Worm (Caenorhabditis elegans) whole organism, L1 larva: ENCODE data around the gene mrps-18C.

Experiments used
- C04F5.9 ChIP-seq: sonication (generic microtip); optimal IDR thresholded peaks from 2 replicates; lab custom pipeline; 2016; ENCODE audit warnings: missing genetic modification characterization, missing compliant biosample characterization
- ama-1 ChIP-seq: fragments of 150-350 bp; optimal IDR thresholded peaks from 2 replicates; lab custom pipeline; 2014
- blmp-1 ChIP-seq: fragments of 150-350 bp; optimal IDR thresholded peaks from 2 replicates; lab custom pipeline; 2014; ENCODE audit warnings: missing biosample characterization, missing genetic modification characterization
- ceh-63 ChIP-seq: fragments of 200-800 bp; sonication (Bioruptor generic); optimal IDR thresholded peaks from 2 replicates; lab custom pipeline; 2018; ENCODE audit warnings: mild to moderate bottlenecking, missing genetic modification characterization, missing compliant biosample characterization
- ceh-8 ChIP-seq: fragments of 200-800 bp; sonication (Bioruptor generic); optimal IDR thresholded peaks from 2 replicates; lab custom pipeline; 2018; ENCODE audit warnings: mild to moderate bottlenecking, missing genetic modification characterization, moderate library complexity, missing compliant biosample characterization
- ceh-82 ChIP-seq, 3 experiments: fragments of 150-350 bp in 1 of 3; sonication (generic microtip) in 2 of 3; optimal IDR thresholded peaks; 2 replicates each; lab custom pipeline; 2014 to 2017; ENCODE audit warnings: missing biosample characterization in 3 of 3, missing genetic modification characterization in 3 of 3
- ceh-88 ChIP-seq: fragments of 200-800 bp; sonication (Bioruptor generic); IDR thresholded peaks from 2 replicates; pipeline ENCODE4 v1.3.6; 2022; ENCODE audit warnings: missing genetic modification characterization, missing compliant biosample characterization
- ces-1 ChIP-seq: fragments of 150-350 bp; optimal IDR thresholded peaks from 2 replicates; lab custom pipeline; 2014; ENCODE audit warnings: missing biosample characterization, missing genetic modification reagents, missing genetic modification characterization
- dpl-1 ChIP-seq, 3 experiments: fragments of 150-350 bp in 2 of 3; sonication (generic microtip) in 1 of 3; optimal IDR thresholded peaks; 2 replicates each; lab custom pipeline; 2014 to 2017; ENCODE audit warnings: missing biosample characterization in 3 of 3, missing genetic modification characterization in 3 of 3, missing genetic modification reagents in 3 of 3
- dsc-1 ChIP-seq: sonication (generic microtip); optimal IDR thresholded peaks from 2 replicates; lab custom pipeline; 2016; ENCODE audit warnings: mild to moderate bottlenecking, missing genetic modification characterization, missing compliant biosample characterization
- efl-1 ChIP-seq, 4 experiments: fragments of 150-350 bp; optimal IDR thresholded peaks in 3 of 4; peaks in 1 of 4; 1 replicate in 1 of 4; 2 replicates in 3 of 4; lab custom pipeline; 2014; ENCODE audit warnings: missing biosample characterization in 2 of 4, missing genetic modification characterization in 2 of 4, missing genetic modification reagents in 2 of 4
- elt-2 ChIP-seq: sonication (generic microtip); optimal IDR thresholded peaks from 2 replicates; lab custom pipeline; 2016; ENCODE audit warnings: missing genetic modification characterization, mild to moderate bottlenecking, inconsistent platforms, missing compliant biosample characterization, missing genetic modification reagents
- fkh-4 ChIP-seq: sonication (generic microtip); optimal IDR thresholded peaks from 2 replicates; lab custom pipeline; 2016; ENCODE audit warnings: missing compliant biosample characterization, missing genetic modification characterization, borderline replicate concordance
- fkh-8 ChIP-seq: sonication (generic microtip); optimal IDR thresholded peaks from 2 replicates; lab custom pipeline; 2016; ENCODE audit warnings: mild to moderate bottlenecking, missing genetic modification characterization, missing compliant biosample characterization
- grh-1 ChIP-seq: fragments of 200-800 bp; sonication (Bioruptor generic); IDR thresholded peaks from 2 replicates; pipeline ENCODE4 v1.3.6; 2022; ENCODE audit warnings: missing genetic modification reagents, missing genetic modification characterization, missing compliant biosample characterization
- hlh-17 ChIP-seq: fragments of 200-800 bp; sonication (Bioruptor generic); optimal IDR thresholded peaks from 2 replicates; lab custom pipeline; 2018; ENCODE audit warnings: missing genetic modification characterization, mild to moderate bottlenecking, missing compliant biosample characterization, moderate library complexity, borderline replicate concordance
- irx-1 ChIP-seq: sonication (generic microtip); optimal IDR thresholded peaks from 2 replicates; lab custom pipeline; 2016; ENCODE audit warnings: missing genetic modification characterization, missing compliant biosample characterization
- lin-13 ChIP-seq: fragments of 150-350 bp; optimal IDR thresholded peaks from 2 replicates; lab custom pipeline; 2014; ENCODE audit warnings: missing biosample characterization, missing genetic modification reagents, missing genetic modification characterization
- lin-14 ChIP-seq: fragments of 200-800 bp; sonication (Bioruptor generic); optimal IDR thresholded peaks from 2 replicates; lab custom pipeline; 2018; ENCODE audit warnings: mild to moderate bottlenecking, missing genetic modification characterization, moderate library complexity, missing compliant biosample characterization
- lin-15B ChIP-seq: fragments of 150-350 bp; sonication (generic microtip); optimal IDR thresholded peaks from 3 replicates; lab custom pipeline; 2014; ENCODE audit warnings: missing biosample characterization, missing genetic modification characterization
- lir-3 ChIP-seq: sonication (generic microtip); optimal IDR thresholded peaks from 2 replicates; lab custom pipeline; 2016; ENCODE audit warnings: mild to moderate bottlenecking, missing genetic modification characterization, moderate library complexity, missing compliant biosample characterization; ENCODE audit not compliant: poor library complexity
- lsy-2 ChIP-seq, 2 experiments: fragments of 150-350 bp; optimal IDR thresholded peaks; 2 replicates each; lab custom pipeline; 2014; ENCODE audit warnings: missing biosample characterization in 2 of 2, missing genetic modification characterization in 2 of 2
- mdl-1 ChIP-seq, 2 experiments: fragments of 150-350 bp; optimal IDR thresholded peaks; 2 replicates each; lab custom pipeline; 2014 to 2017; ENCODE audit warnings: missing biosample characterization in 2 of 2, missing genetic modification characterization in 2 of 2, inconsistent platforms in 1 of 2
- mef-2 ChIP-seq: fragments of 150-350 bp; optimal IDR thresholded peaks from 2 replicates; lab custom pipeline; 2014; ENCODE audit warnings: missing biosample characterization, missing genetic modification characterization
- mep-1 ChIP-seq: fragments of 150-350 bp; optimal IDR thresholded peaks from 2 replicates; lab custom pipeline; 2014; ENCODE audit warnings: missing biosample characterization, missing genetic modification characterization
- nhr-11 ChIP-seq: fragments of 150-350 bp; optimal IDR thresholded peaks from 2 replicates; lab custom pipeline; 2014; ENCODE audit warnings: missing biosample characterization, missing genetic modification characterization
- nhr-12 ChIP-seq: sonication (generic microtip); optimal IDR thresholded peaks from 2 replicates; lab custom pipeline; 2017; ENCODE audit warnings: missing biosample characterization, missing genetic modification characterization
- nhr-19 ChIP-seq: fragments of 200-800 bp; sonication (Bioruptor generic); conservative IDR thresholded peaks from 2 replicates; pipeline ENCODE4 v1.3.6; 2022; ENCODE audit warnings: missing genetic modification characterization, missing compliant biosample characterization
- nhr-28 ChIP-seq: fragments of 150-350 bp; optimal IDR thresholded peaks from 2 replicates; lab custom pipeline; 2014; ENCODE audit warnings: missing biosample characterization, missing genetic modification characterization
- nhr-47 ChIP-seq: sonication (generic microtip); optimal IDR thresholded peaks from 2 replicates; lab custom pipeline; 2016; ENCODE audit warnings: mild to moderate bottlenecking, missing genetic modification characterization, moderate library complexity, missing compliant biosample characterization
- pag-3 ChIP-seq: sonication (generic microtip); optimal IDR thresholded peaks from 2 replicates; lab custom pipeline; 2017; ENCODE audit warnings: missing genetic modification characterization, mild to moderate bottlenecking, missing compliant biosample characterization, antibody characterized with exemption, borderline replicate concordance; ENCODE audit not compliant: insufficient read depth
- pqm-1 ChIP-seq: sonication (generic microtip); optimal IDR thresholded peaks from 3 replicates; lab custom pipeline; 2017; ENCODE audit warnings: missing biosample characterization, missing genetic modification characterization
- skn-1 ChIP-seq: fragments of 150-350 bp; optimal IDR thresholded peaks from 2 replicates; lab custom pipeline; 2014; ENCODE audit warnings: missing biosample characterization, missing genetic modification characterization
- snu-23 ChIP-seq: sonication (generic microtip); optimal IDR thresholded peaks from 2 replicates; lab custom pipeline; 2016; ENCODE audit warnings: missing genetic modification characterization, missing compliant biosample characterization
- sox-4 ChIP-seq: sonication (generic microtip); optimal IDR thresholded peaks from 2 replicates; lab custom pipeline; 2016; ENCODE audit warnings: missing genetic modification characterization, missing compliant biosample characterization
- sptf-1 ChIP-seq: fragments of 150-350 bp; optimal IDR thresholded peaks from 2 replicates; lab custom pipeline; 2014; ENCODE audit warnings: missing biosample characterization, missing genetic modification characterization
- swsn-7 ChIP-seq: sonication (generic microtip); optimal IDR thresholded peaks from 2 replicates; lab custom pipeline; 2016; ENCODE audit warnings: missing genetic modification characterization, missing compliant biosample characterization
- tbx-2 ChIP-seq: sonication (generic microtip); optimal IDR thresholded peaks from 2 replicates; lab custom pipeline; 2016; ENCODE audit warnings: missing genetic modification characterization, missing compliant biosample characterization
- unc-98 ChIP-seq: fragments of 200-800 bp; sonication (Bioruptor generic); IDR thresholded peaks from 2 replicates; pipeline ENCODE4 v1.3.6; 2022; ENCODE audit warnings: missing genetic modification characterization, missing compliant biosample characterization
- zip-4 ChIP-seq: fragments of 200-800 bp; sonication (Bioruptor generic); optimal IDR thresholded peaks from 2 replicates; lab custom pipeline; 2018; ENCODE audit warnings: mild to moderate bottlenecking, missing genetic modification characterization, moderate library complexity, missing compliant biosample characterization
- ztf-11 ChIP-seq, 2 experiments: sonication (generic microtip); optimal IDR thresholded peaks; 2 replicates each; lab custom pipeline; 2016 to 2017; ENCODE audit warnings: missing genetic modification characterization in 2 of 2, missing biosample characterization in 1 of 2, missing compliant biosample characterization in 1 of 2
- ztf-4 ChIP-seq: fragments of 150-350 bp; optimal IDR thresholded peaks from 2 replicates; lab custom pipeline; 2014; ENCODE audit warnings: missing biosample characterization, missing genetic modification characterization

mrps-18C gene

ce11 chrIII:4917960-4918712 is 17.2 kb upstream of the mrps-18C start, which contains the start of gene rpb-8 (continued):
- no peak for TF ChIP-seq sptf-1 (tag; lab: Kevin White, UChicago)
- TF ChIP-seq mdl-1 (tag; optimal IDR thresholded peaks at IDR 0.05; lab: Kevin White, UChicago) = peak in 1 of 2 experiments; percentile 20
- no peak for TF ChIP-seq ceh-63 (GFP tag; lab: Kevin White, UChicago)
- peak; percentile 52 for TF ChIP-seq nhr-47 (tag; lab: Kevin White, UChicago)
- no peak for TF ChIP-seq elt-2
- peak in 2 of 3 experiments; percentile 28 to 71 for TF ChIP-seq ceh-82 (tag; optimal IDR thresholded peaks at IDR 0.05; lab: Kevin White, UChicago)
- TF ChIP-seq snu-23 (GFP tag; lab: Kevin White, UChicago) = peak; percentile 54
- no peak for TF ChIP-seq pqm-1
- no peak for TF ChIP-seq fkh-4
- peak; percentile 46 for TF ChIP-seq lin-15B (tag; lab: Kevin White, UChicago)
- peak; percentile 56 to 80 for TF ChIP-seq lsy-2 (tag; optimal IDR thresholded peaks at IDR 0.05; lab: Kevin White, UChicago)
- TF ChIP-seq C04F5.9 (tag; lab: Kevin White, UChicago) = no peak
- TF ChIP-seq fkh-8 (tag; lab: Kevin White, UChicago) = peak; percentile 32
- TF ChIP-seq efl-1 (optimal IDR thresholded peaks at IDR 0.05; lab: Kevin White, UChicago) = peak; percentile 87 to 93
- TF ChIP-seq efl-1 (GFP tag; optimal IDR thresholded peaks at IDR 0.05 in 1 of 2; lab: Kevin White, UChicago) = peak; percentile 93 to 99
- TF ChIP-seq nhr-12 (tag; lab: Kevin White, UChicago) = no peak
- TF ChIP-seq dsc-1 (tag; lab: Kevin White, UChicago) = no peak
- TF ChIP-seq unc-98 (GFP tag; lab: Robert Waterston, UW) = no peak
- TF ChIP-seq pag-3 (tag; lab: Kevin White, UChicago) = no peak
- peak; percentile 38 for TF ChIP-seq lin-13
- TF ChIP-seq lin-14 (GFP tag; lab: Kevin White, UChicago) = no peak
- no peak for TF ChIP-seq nhr-11 (tag; lab: Kevin White, UChicago)
- TF ChIP-seq skn-1 (tag; lab: Kevin White, UChicago) = peak; percentile 53
- TF ChIP-seq mep-1 = no peak
- no peak for TF ChIP-seq nhr-28 (tag; lab: Kevin White, UChicago)
- TF ChIP-seq ztf-11 (tag; optimal IDR thresholded peaks at IDR 0.05; lab: Kevin White, UChicago) = no peak
- TF ChIP-seq zip-4 (GFP tag; lab: Kevin White, UChicago) = peak; percentile 22
- TF ChIP-seq irx-1 (tag; lab: Kevin White, UChicago) = peak; percentile 3
- TF ChIP-seq lir-3 (tag; lab: Kevin White, UChicago) = peak; percentile 37
- TF ChIP-seq hlh-17 (GFP tag; lab: Kevin White, UChicago) = no peak
- TF ChIP-seq ces-1 (GFP tag; lab: Kevin White, UChicago) = no peak
- TF ChIP-seq ama-1 = no peak
- TF ChIP-seq grh-1 (GFP tag; lab: Robert Waterston, UW) = no peak
- peak; percentile 35 for TF ChIP-seq nhr-19 (GFP tag; lab: Robert Waterston, UW)
- TF ChIP-seq ceh-8 = no peak
- TF ChIP-seq mef-2 = no peak
- TF ChIP-seq ztf-4 = peak; percentile 7
- TF ChIP-seq swsn-7 (tag; lab: Kevin White, UChicago) = peak; percentile 29

DNA sequence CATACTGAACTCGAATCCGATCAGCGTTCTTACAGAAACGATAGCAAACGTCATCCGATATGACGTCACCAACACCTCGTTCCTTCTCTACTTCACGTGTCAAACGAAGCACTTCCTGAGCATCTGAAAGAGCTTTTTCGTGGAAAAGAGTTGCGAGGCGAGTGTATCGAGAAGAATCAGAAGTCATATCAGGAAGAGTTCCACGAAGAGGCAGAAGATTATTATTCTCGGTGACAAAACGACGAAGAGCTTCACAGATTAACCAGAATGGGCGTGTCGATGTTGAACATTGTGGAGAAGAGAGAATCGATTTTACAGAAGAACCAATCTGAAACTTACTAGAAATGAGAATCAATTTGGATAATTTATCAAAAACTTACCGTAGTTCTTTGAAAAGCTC is 16.5 kb upstream of the mrps-18C start:
- no peak for TF ChIP-seq lin-15B (tag; lab: Kevin White, UChicago)
- no peak for TF ChIP-seq pag-3 (tag; lab: Kevin White, UChicago)
- no peak for TF ChIP-seq lir-3 (tag; lab: Kevin White, UChicago)
- TF ChIP-seq pqm-1 = no peak
- TF ChIP-seq ceh-88 (GFP tag; lab: Robert Waterston, UW) = no peak
- TF ChIP-seq tbx-2 (tag; lab: Kevin White, UChicago) = no peak
- TF ChIP-seq blmp-1 (tag; lab: Kevin White, UChicago) = no peak
- TF ChIP-seq C04F5.9 (tag; lab: Kevin White, UChicago) = no peak
- TF ChIP-seq sox-4 = no peak
- no peak for TF ChIP-seq dpl-1 (GFP tag; optimal IDR thresholded peaks at IDR 0.05; lab: Kevin White, UChicago)
- no peak for TF ChIP-seq lsy-2 (tag; optimal IDR thresholded peaks at IDR 0.05; lab: Kevin White, UChicago)
- TF ChIP-seq, all 84 proteins: peak for 0
